Worm (Caenorhabditis elegans): ENCODE measurements around the gene srt-33.

DNA sequence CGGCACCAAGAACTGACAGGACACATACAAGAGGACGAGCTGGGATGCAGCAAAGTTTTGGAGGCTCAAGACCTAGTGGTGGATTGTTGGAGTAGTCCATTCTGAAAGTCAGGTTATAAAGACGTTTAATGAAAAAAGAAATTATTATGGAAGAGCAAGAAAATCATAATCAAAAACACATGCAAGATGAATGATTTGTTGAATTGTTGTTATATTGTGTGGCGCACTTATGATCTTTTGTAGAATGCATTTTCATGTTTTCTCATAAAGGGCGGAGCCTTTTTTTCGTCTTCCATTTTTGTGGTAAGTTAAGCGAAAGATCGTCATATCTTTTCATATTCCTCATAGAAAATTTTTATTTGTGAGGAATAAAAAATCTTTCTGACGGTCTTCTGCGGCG lies 36.8 kb upstream of the srt-33 start, which contains the start of gene F47B8.2:
- no peak for TF ChIP-seq skn-1 (tag; optimal IDR thresholded peaks at IDR 0.05)
- no peak for TF ChIP-seq R02D3.7 (tag; optimal IDR thresholded peaks at IDR 0.05)
- TF ChIP-seq mdl-1 (tag; optimal IDR thresholded peaks at IDR 0.05): no peak
- no peak for TF ChIP-seq fos-1 (tag; optimal IDR thresholded peaks at IDR 0.05)
- TF ChIP-seq ceh-82 (tag; optimal IDR thresholded peaks at IDR 0.05): no peak
- no peak for TF ChIP-seq nhr-11 (tag; optimal IDR thresholded peaks at IDR 0.05)
- no peak for TF ChIP-seq nhr-76 (tag; optimal IDR thresholded peaks at IDR 0.05)
- TF ChIP-seq nhr-237 (tag; optimal IDR thresholded peaks at IDR 0.05): no peak
- TF ChIP-seq lin-39 (tag; optimal IDR thresholded peaks at IDR 0.05): no peak
- TF ChIP-seq lin-15B (tag; optimal IDR thresholded peaks at IDR 0.05): no peak
- no peak for TF ChIP-seq nhr-28 (tag; optimal IDR thresholded peaks at IDR 0.05)
- no peak for TF ChIP-seq snpc-4 (tag; optimal IDR thresholded peaks at IDR 0.05)
- TF ChIP-seq lsy-12 (tag; optimal IDR thresholded peaks at IDR 0.05): no peak
